Fruit fly (Drosophila melanogaster): ENCODE data around the gene BBS5.

BBS5 gene

DNA sequence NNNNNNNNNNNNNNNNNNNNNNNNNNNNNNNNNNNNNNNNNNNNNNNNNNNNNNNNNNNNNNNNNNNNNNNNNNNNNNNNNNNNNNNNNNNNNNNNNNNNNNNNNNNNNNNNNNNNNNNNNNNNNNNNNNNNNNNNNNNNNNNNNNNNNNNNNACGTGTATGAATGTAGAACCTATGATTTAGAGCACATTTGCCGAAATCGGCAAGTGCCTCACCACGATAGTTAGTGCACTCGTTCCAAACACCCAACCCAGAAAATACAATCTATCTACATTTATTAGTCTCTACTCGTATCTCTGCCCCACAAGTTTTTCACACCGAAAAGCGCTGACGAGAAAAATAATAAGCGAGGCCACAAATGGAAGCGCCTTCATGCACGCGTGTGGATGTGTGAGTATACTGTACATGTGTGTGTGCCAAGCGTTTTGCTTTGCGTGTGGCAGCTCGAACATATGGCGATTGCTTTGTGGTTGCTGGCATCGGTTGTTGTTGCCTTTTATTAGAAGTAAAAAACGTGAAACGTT, 11.9 kb upstream of the BBS5 start (continued):
- TF ChIP-seq ATbp (GFP tag; optimal IDR thresholded peaks at IDR 0.05) (no peak), Adf1 (GFP tag; IDR thresholded peaks at IDR 0.05) (no peak), Stat92E (GFP tag; optimal IDR thresholded peaks at IDR 0.05) (no peak), Meics (GFP tag; optimal IDR thresholded peaks at IDR 0.05) (no peak), CG34422 (GFP tag; IDR thresholded peaks at IDR 0.05) (no peak), cwo (GFP tag; optimal IDR thresholded peaks at IDR 0.05) (no peak), zfh1 (GFP tag; IDR thresholded peaks at IDR 0.05) (no peak), CG8944 (GFP tag; optimal IDR thresholded peaks at IDR 0.05) (no peak), ab (GFP tag; optimal IDR thresholded peaks at IDR 0.05) (no peak), esg (GFP tag; conservative IDR thresholded peaks at IDR 0.05) (no peak; the same call in 1 of the 2 replicates), Sry-β (GFP tag; optimal IDR thresholded peaks at IDR 0.05) (peak; percentile 9), CG10959 (GFP tag; IDR thresholded peaks at IDR 0.05) (no peak), CG11247 (GFP tag; IDR thresholded peaks at IDR 0.05) (no peak), Deaf1 (tag; optimal IDR thresholded peaks at IDR 0.05) (no peak), CG10462 (GFP tag; optimal IDR thresholded peaks at IDR 0.05) (no peak), Camta (GFP tag; optimal IDR thresholded peaks at IDR 0.05) (no peak), CG12659 (GFP tag; optimal IDR thresholded peaks at IDR 0.05) (no peak), CG10366 (GFP tag; IDR thresholded peaks at IDR 0.05) (no peak), CG10321 (GFP tag; IDR thresholded peaks at IDR 0.05) (no peak), prd (optimal IDR thresholded peaks at IDR 0.05) (no peak), prd (GFP tag; IDR thresholded peaks at IDR 0.05) (no peak), CG6683 (GFP tag; optimal IDR thresholded peaks at IDR 0.05) (no peak), CG16779 (GFP tag; IDR thresholded peaks at IDR 0.05) (no peak), CG4707 (GFP tag; optimal IDR thresholded peaks at IDR 0.05) (no peak), CG11560 (tag; IDR thresholded peaks at IDR 0.05) (no peak), org-1 (GFP tag; optimal IDR thresholded peaks at IDR 0.05) (no peak), CG1602 (GFP tag; optimal IDR thresholded peaks at IDR 0.05) (no peak), Ravus (GFP tag; IDR thresholded peaks at IDR 0.05) (no peak), CG4617 (GFP tag; optimal IDR thresholded peaks at IDR 0.05; ENCODE audit: borderline replicate concordance) (no peak), CG2712 (tag; optimal IDR thresholded peaks at IDR 0.05) (peak; percentile 43), CG6654 (GFP tag; optimal IDR thresholded peaks at IDR 0.05) (no peak), nmo (GFP tag; optimal IDR thresholded peaks at IDR 0.05) (no peak), unpg (GFP tag; optimal IDR thresholded peaks at IDR 0.05) (peak; percentile 21), CG43689 (GFP tag; IDR thresholded peaks at IDR 0.05) (no peak), CG13775 (GFP tag; optimal IDR thresholded peaks at IDR 0.05) (no peak), Myb (GFP tag; optimal IDR thresholded peaks at IDR 0.05) (no peak), fru (optimal IDR thresholded peaks at IDR 0.05) (no peak), Trl (optimal IDR thresholded peaks at IDR 0.05) (no peak), Trl (GFP tag; optimal IDR thresholded peaks at IDR 0.05) (no peak), CG3065 (GFP tag; optimal IDR thresholded peaks at IDR 0.05) (no peak), HLH3B (GFP tag; IDR thresholded peaks at IDR 0.05) (no peak), dpn (GFP tag; optimal IDR thresholded peaks at IDR 0.05) (peak in 1 of 2 experiments; percentile 4), Bdp1 (GFP tag; optimal IDR thresholded peaks at IDR 0.05) (no peak), CG10274 (GFP tag; optimal IDR thresholded peaks at IDR 0.05) (no peak), gcm2 (GFP tag; optimal IDR thresholded peaks at IDR 0.05) (no peak), fu2 (GFP tag; optimal IDR thresholded peaks at IDR 0.05) (no peak), BtbVII (GFP tag; optimal IDR thresholded peaks at IDR 0.05) (no peak), fd3F (GFP tag; optimal IDR thresholded peaks at IDR 0.05) (no peak), hth (optimal IDR thresholded peaks at IDR 0.05) (no peak), Asciz (GFP tag; optimal IDR thresholded peaks at IDR 0.05) (no peak), vvl (GFP tag; IDR thresholded peaks at IDR 0.05) (no peak), CG7963 (GFP tag; IDR thresholded peaks at IDR 0.05; ENCODE audit: partially characterized antibody) (no peak), CG8388 (GFP tag; optimal IDR thresholded peaks at IDR 0.05) (peak; percentile 27)
